Fruit fly (Drosophila melanogaster) whole organism, embryonic: ENCODE measurements around the gene hydra.
A peak's percentile ranks its signal among the peaks of the same experiment; 100 is the strongest.

Source experiments
- Adf1 ChIP-seq: fragments of 200-800 bp; sonication (Bioruptor generic); IDR thresholded peaks from 2 replicates; pipeline ENCODE4 v1.3.6; 2022; ENCODE audit warnings: missing biosample characterization, missing genetic modification characterization
- CG10321 ChIP-seq: fragments of 200-800 bp; sonication (Bioruptor generic); IDR thresholded peaks from 2 replicates; pipeline ENCODE4 v1.3.6; 2022; ENCODE audit warnings: missing biosample characterization, missing genetic modification characterization
- CG10565 ChIP-seq: fragments of 200-800 bp; sonication (Bioruptor generic); optimal IDR thresholded peaks from 3 replicates; lab custom pipeline; 2016; ENCODE audit warnings: missing biosample characterization, mild to moderate bottlenecking, missing genetic modification characterization
- CG13424 ChIP-seq: fragments of 200-800 bp; sonication (Bioruptor generic); optimal IDR thresholded peaks from 2 replicates; lab custom pipeline; 2019; ENCODE audit warnings: missing biosample characterization, mild to moderate bottlenecking, missing genetic modification characterization, moderate library complexity
- CG14667 ChIP-seq: fragments of 200-800 bp; sonication (Bioruptor generic); IDR thresholded peaks from 2 replicates; pipeline ENCODE4 v1.3.6; 2022; ENCODE audit warnings: missing biosample characterization, missing genetic modification characterization
- CG15479 ChIP-seq: fragments of 200-800 bp; sonication (Bioruptor generic); optimal IDR thresholded peaks from 3 replicates; lab custom pipeline; 2019; ENCODE audit warnings: missing biosample characterization, mild to moderate bottlenecking, missing genetic modification characterization, moderate library complexity
- CG1832 ChIP-seq: fragments of 200-800 bp; sonication (Bioruptor generic); optimal IDR thresholded peaks from 2 replicates; lab custom pipeline; 2017; ENCODE audit warnings: missing biosample characterization, mild to moderate bottlenecking, missing genetic modification characterization, inconsistent platforms
- CG18619 ChIP-seq: fragments of 200-800 bp; sonication (Bioruptor generic); optimal IDR thresholded peaks from 3 replicates; lab custom pipeline; 2017; ENCODE audit warnings: missing biosample characterization, mild to moderate bottlenecking, missing genetic modification characterization
- CG2678 ChIP-seq: fragments of 200-800 bp; sonication (Bioruptor generic); optimal IDR thresholded peaks from 3 replicates; lab custom pipeline; 2019; ENCODE audit warnings: missing biosample characterization, mild to moderate bottlenecking, missing genetic modification characterization, moderate library complexity
- CG4707 ChIP-seq: fragments of 200-800 bp; sonication (Bioruptor generic); optimal IDR thresholded peaks from 2 replicates; lab custom pipeline; 2018; ENCODE audit warnings: missing biosample characterization, mild to moderate bottlenecking, missing genetic modification characterization, moderate library complexity
- CG6272 ChIP-seq: fragments of 200-800 bp; sonication (Bioruptor generic); IDR thresholded peaks from 2 replicates; pipeline ENCODE4 v1.3.6; 2022; ENCODE audit warnings: missing biosample characterization, missing genetic modification characterization
- CG6654 ChIP-seq: fragments of 200-800 bp; sonication (Bioruptor generic); optimal IDR thresholded peaks from 2 replicates; lab custom pipeline; 2017; ENCODE audit warnings: missing biosample characterization, mild to moderate bottlenecking, missing genetic modification characterization
- CG7745 ChIP-seq: fragments of 200-800 bp; sonication (Bioruptor generic); optimal IDR thresholded peaks from 2 replicates; lab custom pipeline; 2018; ENCODE audit warnings: missing biosample characterization, mild to moderate bottlenecking, missing genetic modification characterization, moderate library complexity
- CG7839 ChIP-seq: fragments of 200-800 bp; sonication (Bioruptor generic); optimal IDR thresholded peaks from 3 replicates; lab custom pipeline; 2018; ENCODE audit warnings: missing biosample characterization, mild to moderate bottlenecking, missing genetic modification characterization, moderate library complexity
- CG9609 ChIP-seq: fragments of 200-800 bp; sonication (Bioruptor generic); optimal IDR thresholded peaks from 3 replicates; lab custom pipeline; 2016; ENCODE audit warnings: missing biosample characterization, missing genetic modification characterization
- CG9797 ChIP-seq: fragments of 200-800 bp; sonication (Bioruptor generic); optimal IDR thresholded peaks from 3 replicates; lab custom pipeline; 2018; ENCODE audit warnings: missing biosample characterization, mild to moderate bottlenecking, missing genetic modification characterization
- D19A ChIP-seq: fragments of 200-800 bp; optimal IDR thresholded peaks from 3 replicates; lab custom pipeline; 2019; ENCODE audit warnings: missing biosample characterization, mild to moderate bottlenecking, missing genetic modification characterization, moderate library complexity
- Deaf1 ChIP-seq: fragments of 200-800 bp; optimal IDR thresholded peaks from 3 replicates; lab custom pipeline; 2019; ENCODE audit warnings: missing biosample characterization, mild to moderate bottlenecking, missing genetic modification characterization, moderate library complexity
- Dfd ChIP-seq, 2 experiments: fragments of >200 bp; optimal IDR thresholded peaks; 2 replicates each; lab custom pipeline; 2017; ENCODE audit warnings: missing biosample characterization in 2 of 2, missing genetic modification characterization in 2 of 2
- ERR ChIP-seq: fragments of 200-800 bp; sonication (Bioruptor generic); optimal IDR thresholded peaks from 2 replicates; lab custom pipeline; 2016; ENCODE audit warnings: missing biosample characterization, missing genetic modification characterization
- Eip74EF ChIP-seq, 2 experiments: fragments of 200-800 bp in 1 of 2; fragments of >200 bp in 1 of 2; sonication (Bioruptor generic) in 1 of 2; optimal IDR thresholded peaks; 2 replicates each; lab custom pipeline; 2017 to 2019; ENCODE audit warnings: missing biosample characterization in 2 of 2, missing genetic modification characterization in 2 of 2, mild to moderate bottlenecking in 1 of 2, moderate library complexity in 1 of 2
- Fer2 ChIP-seq: fragments of 200-800 bp; sonication (Bioruptor generic); optimal IDR thresholded peaks from 2 replicates; lab custom pipeline; 2018; ENCODE audit warnings: missing biosample characterization, mild to moderate bottlenecking, missing genetic modification characterization, moderate library complexity
- HLH4C ChIP-seq: fragments of 200-800 bp; sonication (Bioruptor generic); IDR thresholded peaks from 3 replicates; pipeline ENCODE4 v1.3.6; 2022; ENCODE audit warnings: missing biosample characterization, missing genetic modification characterization; ENCODE audit not compliant: partially characterized antibody
- Med ChIP-seq: fragments of 200-800 bp; sonication (Bioruptor generic); peaks from one replicate; lab custom pipeline; 2016; ENCODE audit warnings: missing biosample characterization, missing genetic modification characterization, mild to moderate bottlenecking, inconsistent platforms, moderate library complexity
- Mes4 ChIP-seq: fragments of 200-800 bp; sonication (Bioruptor generic); optimal IDR thresholded peaks from 2 replicates; lab custom pipeline; 2016; ENCODE audit warnings: missing biosample characterization, missing genetic modification characterization
- Nf-YA ChIP-seq: fragments of 200-800 bp; sonication (Bioruptor generic); IDR thresholded peaks from 2 replicates; pipeline ENCODE4 v1.3.6; 2022; ENCODE audit warnings: missing biosample characterization, missing genetic modification characterization
- Nf-YB ChIP-seq: fragments of 200-800 bp; sonication (Bioruptor generic); optimal IDR thresholded peaks from 3 replicates; lab custom pipeline; 2019; ENCODE audit warnings: missing biosample characterization, mild to moderate bottlenecking, missing genetic modification characterization, moderate library complexity
- Nf-YC ChIP-seq: fragments of 200-800 bp; optimal IDR thresholded peaks from 3 replicates; lab custom pipeline; 2019; ENCODE audit warnings: missing biosample characterization, mild to moderate bottlenecking, missing genetic modification characterization, moderate library complexity
- Trl ChIP-seq, 3 experiments: fragments of >200 bp in 2 of 3; fragments of 200-800 bp in 1 of 3; sonication (Bioruptor generic) in 1 of 3; optimal IDR thresholded peaks; 2 replicates in 1 of 3; 3 replicates in 2 of 3; lab custom pipeline; 2016 to 2017; ENCODE audit warnings: missing biosample characterization in 1 of 3, missing genetic modification characterization in 1 of 3
- Usf ChIP-seq: fragments of 200-800 bp; sonication (Bioruptor generic); optimal IDR thresholded peaks from 2 replicates; lab custom pipeline; 2017; ENCODE audit warnings: missing genotype, missing biosample characterization, missing genetic modification characterization
- cad ChIP-seq: fragments of >200 bp; optimal IDR thresholded peaks from 2 replicates; lab custom pipeline; 2017; ENCODE audit warnings: missing biosample characterization, missing genetic modification characterization
- cg ChIP-seq: fragments of 200-800 bp; sonication (Bioruptor generic); optimal IDR thresholded peaks from 3 replicates; lab custom pipeline; 2019; ENCODE audit warnings: missing biosample characterization, mild to moderate bottlenecking, missing genetic modification characterization, moderate library complexity
- crc ChIP-seq: fragments of 200-800 bp; sonication (Bioruptor generic); optimal IDR thresholded peaks from 2 replicates; lab custom pipeline; 2016; ENCODE audit warnings: missing biosample characterization, missing genetic modification characterization
- dimm ChIP-seq: fragments of 200-800 bp; sonication (Bioruptor generic); IDR thresholded peaks from 2 replicates; pipeline ENCODE4 v1.3.6; 2022; ENCODE audit warnings: missing biosample characterization, missing genetic modification characterization
- dmrt99B ChIP-seq: fragments of 200-800 bp; sonication (Bioruptor generic); optimal IDR thresholded peaks from 2 replicates; lab custom pipeline; 2018; ENCODE audit warnings: missing biosample characterization, mild to moderate bottlenecking, missing genetic modification characterization, moderate library complexity
- ewg ChIP-seq: fragments of 200-800 bp; sonication (Bioruptor generic); optimal IDR thresholded peaks from 3 replicates; lab custom pipeline; 2017; ENCODE audit warnings: mild to moderate bottlenecking, missing biosample characterization, missing genetic modification reagents, missing genetic modification characterization
- fru ChIP-seq: fragments of >200 bp; optimal IDR thresholded peaks from 2 replicates; lab custom pipeline; 2017
- luna ChIP-seq: fragments of 200-800 bp; sonication (Bioruptor generic); optimal IDR thresholded peaks from 2 replicates; lab custom pipeline; 2016; ENCODE audit warnings: missing biosample characterization, missing genetic modification characterization
- pita ChIP-seq: fragments of 200-800 bp; sonication (Bioruptor generic); optimal IDR thresholded peaks from 2 replicates; lab custom pipeline; 2017; ENCODE audit warnings: missing biosample characterization, mild to moderate bottlenecking, missing genetic modification characterization
- pros ChIP-seq: fragments of 200-800 bp; sonication (Bioruptor generic); optimal IDR thresholded peaks from 3 replicates; lab custom pipeline; 2019; ENCODE audit warnings: missing biosample characterization, mild to moderate bottlenecking, missing genetic modification characterization, moderate library complexity
- pum ChIP-seq: fragments of 200-800 bp; sonication (Bioruptor generic); optimal IDR thresholded peaks from 2 replicates; lab custom pipeline; 2016; ENCODE audit warnings: missing biosample characterization, missing genetic modification characterization
- run ChIP-seq: fragments of 200-800 bp; sonication (Bioruptor generic); optimal IDR thresholded peaks from 3 replicates; lab custom pipeline; 2018; ENCODE audit warnings: missing biosample characterization, mild to moderate bottlenecking, missing genetic modification characterization
- sd ChIP-seq: fragments of 200-800 bp; sonication (Bioruptor generic); optimal IDR thresholded peaks from 3 replicates; lab custom pipeline; 2018; ENCODE audit warnings: missing biosample characterization, mild to moderate bottlenecking, missing genetic modification characterization, moderate library complexity
- sens ChIP-seq: fragments of 200-800 bp; sonication (Bioruptor generic); peaks from one replicate; lab custom pipeline; 2016; ENCODE audit warnings: missing biosample characterization, missing genetic modification characterization
- seq ChIP-seq: fragments of 200-800 bp; sonication (Bioruptor generic); IDR thresholded peaks from 2 replicates; pipeline ENCODE4 v1.3.6; 2022; ENCODE audit warnings: missing biosample characterization, missing genetic modification characterization
- tll ChIP-seq, 2 experiments: fragments of 200-800 bp in 1 of 2; fragments of >200 bp in 1 of 2; sonication (Bioruptor generic) in 1 of 2; optimal IDR thresholded peaks; 2 replicates each; lab custom pipeline; 2017 to 2019; ENCODE audit warnings: missing biosample characterization in 2 of 2, missing genetic modification characterization in 2 of 2, mild to moderate bottlenecking in 1 of 2, moderate library complexity in 1 of 2
- trem ChIP-seq: fragments of 200-800 bp; optimal IDR thresholded peaks from 3 replicates; lab custom pipeline; 2019; ENCODE audit warnings: missing biosample characterization, mild to moderate bottlenecking, missing genetic modification characterization, moderate library complexity
- vnd ChIP-seq: fragments of 200-800 bp; sonication (Bioruptor generic); IDR thresholded peaks from 3 replicates; pipeline ENCODE4 v1.3.6; 2022; ENCODE audit warnings: missing biosample characterization, missing genetic modification characterization; ENCODE audit not compliant: partially characterized antibody
- z ChIP-seq: fragments of 200-800 bp; sonication (Bioruptor generic); IDR thresholded peaks from 3 replicates; pipeline ENCODE4 v1.3.6; 2022; ENCODE audit warnings: missing biosample characterization, missing genetic modification characterization
- zf30C ChIP-seq: fragments of 200-800 bp; sonication (Bioruptor generic); optimal IDR thresholded peaks from 3 replicates; lab custom pipeline; 2018; ENCODE audit warnings: missing biosample characterization, mild to moderate bottlenecking, missing genetic modification characterization

Gene hydra

DNA sequence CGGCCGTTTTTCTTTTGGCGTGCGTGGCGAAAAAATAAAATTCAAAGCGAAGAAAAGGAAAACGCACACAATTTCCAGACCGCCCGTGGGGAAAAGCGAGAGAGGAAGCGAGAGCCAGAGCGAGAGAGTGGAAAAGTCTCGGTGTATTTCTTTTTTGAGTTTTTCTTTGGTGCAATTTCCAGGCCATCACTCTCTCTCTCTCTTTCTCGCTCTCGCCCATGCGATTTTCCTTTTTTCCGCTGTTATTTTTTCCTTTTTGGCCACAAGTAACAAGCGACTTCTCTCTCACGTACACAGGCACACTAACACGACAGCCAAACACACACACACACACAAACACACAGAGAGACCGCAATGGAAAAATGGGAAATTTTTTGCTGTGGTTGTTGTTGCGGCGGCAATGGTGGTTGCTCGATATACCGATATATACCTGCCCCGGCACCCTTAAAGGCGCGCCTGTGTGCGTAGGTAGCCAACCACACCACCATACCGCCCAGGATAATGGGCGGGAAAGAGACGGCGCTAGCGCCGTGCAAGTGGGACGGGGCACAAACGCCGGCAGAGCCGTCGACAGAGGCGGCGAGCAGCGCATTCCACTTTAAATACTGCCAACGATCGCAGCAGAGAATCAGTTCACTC is 17.1 kb upstream of the hydra start:
- no peak for TF ChIP-seq zf30C
- no peak for TF ChIP-seq CG7839 (tag; lab: Kevin White, UChicago)
- no peak for TF ChIP-seq vnd (GFP tag; lab: Robert Waterston, UW)
- TF ChIP-seq cad: no peak
- TF ChIP-seq tll (GFP tag; optimal IDR thresholded peaks at IDR 0.05; lab: Kevin White, UChicago): peak in 1 of 2 experiments; percentile 74
- peak; percentile 0 for TF ChIP-seq D19A (tag; lab: Kevin White, UChicago)
- TF ChIP-seq seq: peak; percentile 86
- TF ChIP-seq CG6272: no peak
- no peak for TF ChIP-seq luna (GFP tag; lab: Kevin White, UChicago)
- no peak for TF ChIP-seq CG13424 (tag; lab: Kevin White, UChicago)
- TF ChIP-seq Mes4 (GFP tag; lab: Kevin White, UChicago): no peak
- TF ChIP-seq Med (GFP tag; lab: Kevin White, UChicago): no peak
- peak; percentile 49 for TF ChIP-seq sd (tag; lab: Kevin White, UChicago)
- TF ChIP-seq pum: no peak
- no peak for TF ChIP-seq crc (GFP tag; lab: Kevin White, UChicago)
- no peak for TF ChIP-seq trem (tag; lab: Kevin White, UChicago)
- no peak for TF ChIP-seq Eip74EF (GFP tag; optimal IDR thresholded peaks at IDR 0.05; lab: Kevin White, UChicago)
- peak; percentile 96 for TF ChIP-seq Nf-YB (GFP tag; lab: Kevin White, UChicago)
- peak; percentile 85 for TF ChIP-seq z (GFP tag; lab: Robert Waterston, UW)
- TF ChIP-seq dmrt99B (tag; lab: Kevin White, UChicago): no peak
- no peak for TF ChIP-seq CG14667 (GFP tag; lab: Robert Waterston, UW)
- TF ChIP-seq Nf-YC (tag; lab: Kevin White, UChicago): peak; percentile 96
- TF ChIP-seq CG18619 (GFP tag; lab: Kevin White, UChicago): no peak
- TF ChIP-seq CG2678: no peak
- peak; percentile 91 for TF ChIP-seq Adf1 (GFP tag; lab: Robert Waterston, UW)
- peak; percentile 7 for TF ChIP-seq sens (GFP tag; lab: Kevin White, UChicago)
- TF ChIP-seq CG7745 (tag; lab: Kevin White, UChicago): no peak
- peak; percentile 84 for TF ChIP-seq CG10321 (GFP tag; lab: Robert Waterston, UW)
- TF ChIP-seq ERR (GFP tag; lab: Kevin White, UChicago): no peak
- no peak for TF ChIP-seq Usf (GFP tag; lab: Kevin White, UChicago)
- TF ChIP-seq Nf-YA: no peak; the same call in 1 of the 2 replicates
- no peak for TF ChIP-seq CG6654 (GFP tag; lab: Kevin White, UChicago)
- TF ChIP-seq CG9797 (GFP tag; lab: Kevin White, UChicago): no peak
- no peak for TF ChIP-seq Fer2
- peak; percentile 9 for TF ChIP-seq ewg (GFP tag; lab: Kevin White, UChicago)
- no peak for TF ChIP-seq fru (lab: Kevin White, UChicago)
- no peak for TF ChIP-seq CG9609
- TF ChIP-seq Deaf1 (tag; lab: Kevin White, UChicago): peak; percentile 20
- TF ChIP-seq CG10565 (GFP tag; lab: Kevin White, UChicago): no peak
- TF ChIP-seq cg (GFP tag; lab: Kevin White, UChicago): peak; percentile 96
- peak; percentile 69 for TF ChIP-seq pros (GFP tag; lab: Kevin White, UChicago)
- no peak for TF ChIP-seq pita (GFP tag; lab: Kevin White, UChicago)
- TF ChIP-seq dimm (GFP tag; lab: Robert Waterston, UW): no peak
- TF ChIP-seq Trl (optimal IDR thresholded peaks at IDR 0.05; lab: Kevin White, UChicago): peak; percentile 51 to 66
- TF ChIP-seq Trl (GFP tag; optimal IDR thresholded peaks at IDR 0.05; lab: Kevin White, UChicago): no peak
- peak; percentile 89 for TF ChIP-seq CG1832 (GFP tag; lab: Kevin White, UChicago)
- no peak for TF ChIP-seq CG4707 (GFP tag; lab: Kevin White, UChicago)
- TF ChIP-seq run (tag; lab: Kevin White, UChicago): peak; percentile 91
- TF ChIP-seq Dfd (GFP tag; optimal IDR thresholded peaks at IDR 0.05; lab: Kevin White, UChicago): no peak
- no peak for TF ChIP-seq HLH4C (GFP tag; lab: Robert Waterston, UW)
- peak; percentile 95 for TF ChIP-seq CG15479 (GFP tag; lab: Kevin White, UChicago)
